Worm (Caenorhabditis elegans): ENCODE results near the gene srh-1.
A peak's percentile ranks its signal among the peaks of the same experiment; 100 is the strongest.

srh-1 gene

DNA sequence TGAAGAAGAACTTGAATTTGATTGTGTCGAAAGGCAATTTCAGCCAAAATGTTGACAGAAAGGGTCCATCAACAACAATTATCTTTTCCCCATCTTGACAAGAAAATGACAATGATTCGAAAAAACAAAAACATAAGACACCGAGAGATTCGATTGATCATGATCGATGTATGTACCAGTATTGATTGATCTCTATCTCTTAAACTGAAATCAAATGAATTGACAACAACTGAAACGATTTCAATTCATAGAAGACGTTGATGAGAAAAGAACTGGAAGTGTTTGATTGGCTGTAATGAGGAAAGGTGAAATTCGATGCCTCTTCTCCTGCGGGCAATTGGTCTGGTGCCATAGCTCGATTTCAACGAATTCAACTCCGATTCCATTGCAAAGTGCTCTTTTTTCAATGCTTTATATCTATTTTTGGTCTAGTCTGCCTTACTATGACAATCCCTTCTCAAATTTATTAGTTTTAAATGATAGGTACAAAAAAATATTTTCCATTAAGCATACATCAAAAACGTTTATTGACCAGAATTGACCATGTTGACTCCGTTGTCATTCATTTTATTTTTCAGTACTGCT, 47.8 kb downstream of the srh-1 start:
- TF ChIP-seq D1046.2 (GFP tag; IDR thresholded peaks at IDR 0.05) (0 out of 2 replicates have a peak, but pooled peaks have one; percentile 51), daf-16 (GFP tag; optimal IDR thresholded peaks at IDR 0.05) (peak in 1 of 2 experiments; percentile 29), daf-16 (tag; optimal IDR thresholded peaks at IDR 0.05) (no peak), unc-62 (GFP tag; optimal IDR thresholded peaks at IDR 0.05 in 1 of 2) (peak in 1 of 2 experiments; percentile 93), unc-62 (tag; optimal IDR thresholded peaks at IDR 0.05) (no peak), ZK546.5 (tag; optimal IDR thresholded peaks at IDR 0.05) (no peak), aha-1 (tag) (peak; percentile 93), snpc-1.2 (GFP tag; IDR thresholded peaks at IDR 0.05) (no peak), pha-4 (GFP tag; IDR thresholded peaks at IDR 0.05) (0 out of 2 replicates have a peak, but pooled peaks have one; percentile 39), pha-4 (tag; optimal IDR thresholded peaks at IDR 0.05) (no peak), T26A8.4 (GFP tag; IDR thresholded peaks at IDR 0.05) (no peak)

DNA sequence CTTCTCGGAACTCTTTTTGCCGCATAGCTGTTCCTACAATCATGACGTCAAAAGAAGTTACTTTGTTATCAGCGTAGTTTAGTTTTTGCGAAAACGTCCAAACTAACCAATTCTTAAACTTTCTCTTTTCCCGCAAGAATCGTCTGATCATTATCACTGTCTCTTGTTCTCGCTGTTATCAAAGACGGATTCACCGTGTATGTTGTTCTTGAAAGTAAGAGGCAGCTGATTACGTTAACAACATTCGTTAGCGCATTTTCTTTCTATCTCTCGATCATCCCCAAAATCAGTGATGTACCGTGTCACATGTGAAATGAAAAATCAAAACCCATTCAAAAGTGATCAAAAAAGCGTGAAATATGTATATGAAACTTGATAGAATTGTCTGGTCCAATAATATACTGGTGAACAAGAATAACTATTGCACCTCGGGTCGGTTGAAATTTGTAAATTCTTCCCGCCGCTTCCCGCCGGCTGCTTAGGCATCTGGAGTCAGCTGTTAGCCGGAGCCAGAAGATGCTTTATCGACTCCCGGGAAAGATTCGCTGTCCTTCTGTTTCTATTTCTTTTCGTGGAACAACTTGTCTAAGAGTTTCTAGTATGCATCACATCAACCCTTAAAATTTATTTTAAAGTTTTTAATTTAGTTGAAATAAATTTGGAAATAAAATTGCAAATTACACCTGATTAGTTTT, 49.0 kb downstream of the srh-1 start:
- TF ChIP-seq zfp-3 (GFP tag; conservative IDR thresholded peaks at IDR 0.05) (0 out of 2 replicates have a peak, but pooled peaks have one; percentile 25), egl-43 (GFP tag; IDR thresholded peaks at IDR 0.05) (no peak), nhr-10 (tag; optimal IDR thresholded peaks at IDR 0.05) (peak; percentile 41), mdl-1 (tag; optimal IDR thresholded peaks at IDR 0.05) (peak in 1 of 2 experiments; percentile 59), cey-2 (tag; optimal IDR thresholded peaks at IDR 0.05; ENCODE audit: borderline replicate concordance, insufficient read depth) (peak; percentile 78), T20F7.1 (GFP tag; optimal IDR thresholded peaks at IDR 0.05) (peak; percentile 12), hlh-11 (tag; optimal IDR thresholded peaks at IDR 0.05) (peak; percentile 84), F10B5.3 (tag; optimal IDR thresholded peaks at IDR 0.05) (no peak), dmd-6 (GFP tag; IDR thresholded peaks at IDR 0.05) (peak; percentile 66), daf-16 (GFP tag; optimal IDR thresholded peaks at IDR 0.05) (no peak), daf-16 (tag; optimal IDR thresholded peaks at IDR 0.05) (peak; percentile 77), sdz-12 (GFP tag; optimal IDR thresholded peaks at IDR 0.05) (no peak), nhr-102 (tag; optimal IDR thresholded peaks at IDR 0.05) (no peak), R02D3.7 (tag; optimal IDR thresholded peaks at IDR 0.05) (no peak), lsy-2 (tag; optimal IDR thresholded peaks at IDR 0.05) (peak in 1 of 2 experiments; percentile 64), ceh-62 (tag; optimal IDR thresholded peaks at IDR 0.05) (no peak), php-3 (GFP tag; IDR thresholded peaks at IDR 0.05) (0 out of 2 replicates have a peak, but pooled peaks have one; percentile 28), ztf-7 (tag; optimal IDR thresholded peaks at IDR 0.05) (no peak), mes-2 (tag; optimal IDR thresholded peaks at IDR 0.05; ENCODE audit: poor library complexity, severe bottlenecking) (peak; percentile 47), F49E8.2 (tag; optimal IDR thresholded peaks at IDR 0.05; ENCODE audit: borderline replicate concordance) (no peak), dve-1 (tag; optimal IDR thresholded peaks at IDR 0.05; ENCODE audit: insufficient read depth) (peak; percentile 77), aha-1 (tag) (peak; percentile 45), unc-130 (GFP tag; optimal IDR thresholded peaks at IDR 0.05) (no peak), mxl-3 (GFP tag; optimal IDR thresholded peaks at IDR 0.05) (peak; percentile 50), spr-1 (tag; optimal IDR thresholded peaks at IDR 0.05) (no peak), fkh-10 (GFP tag; optimal IDR thresholded peaks at IDR 0.05) (no peak), mep-1 (tag; optimal IDR thresholded peaks at IDR 0.05) (peak; percentile 56), pqm-1 (tag; optimal IDR thresholded peaks at IDR 0.05) (peak; percentile 78), unc-62 (GFP tag; optimal IDR thresholded peaks at IDR 0.05 in 1 of 2) (peak in 1 of 2 experiments; percentile 79), unc-62 (tag; optimal IDR thresholded peaks at IDR 0.05) (no peak), nhr-77 (tag; optimal IDR thresholded peaks at IDR 0.05) (peak; percentile 84), nhr-28 (tag; optimal IDR thresholded peaks at IDR 0.05) (peak; percentile 94), hlh-30 (tag; optimal IDR thresholded peaks at IDR 0.05; ENCODE audit: insufficient read depth) (peak; percentile 85), lin-15B (tag; optimal IDR thresholded peaks at IDR 0.05) (no peak)

Measured in whole organism, L4 larva.